Fruit fly (Drosophila melanogaster) S2 (cell line): ENCODE results near the gene jigr1.

ENCODE experiments used
- CG8478 ChIP-seq: fragments of >200 bp; optimal IDR thresholded peaks from 2 replicates; lab custom pipeline; 2018
- CTCF ChIP-seq, 2 experiments: fragments of >200 bp; optimal IDR thresholded peaks; 2 replicates each; lab custom pipeline; 2018

dm6 chr3R:25623800-25624791, 13.5 kb upstream of the jigr1 start, which contains the start of gene Npl4:
- TF ChIP-seq CTCF (optimal IDR thresholded peaks at IDR 0.05; lab: Kevin White, UChicago) (no peak), CG8478 (lab: Kevin White, UChicago) (no peak)
